Worm (Caenorhabditis elegans): ENCODE data around the gene hyl-1.

The hyl-1 gene

DNA sequence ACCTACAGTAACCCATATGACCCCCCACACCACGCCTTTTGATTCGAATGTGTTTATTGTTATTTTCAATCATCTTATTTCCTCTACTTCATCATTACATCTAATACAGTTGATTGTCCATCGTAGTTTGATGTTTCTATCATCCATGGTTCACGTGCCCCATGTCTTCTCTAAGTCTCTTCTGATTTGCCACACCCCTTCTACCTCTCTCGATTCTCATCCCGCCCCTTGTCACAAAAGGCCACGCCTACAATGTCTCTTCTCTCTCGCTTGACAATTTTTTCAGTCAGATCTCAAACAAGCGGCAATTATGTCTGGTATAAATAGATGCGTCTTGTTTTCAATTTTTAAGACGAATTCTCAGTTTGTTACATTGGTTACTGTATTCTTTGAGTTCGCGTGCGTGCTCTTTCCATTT lies 3.9 kb upstream of the hyl-1 start:
- TF ChIP-seq skn-1 (tag; optimal IDR thresholded peaks at IDR 0.05) = no peak
- peak; percentile 5 for TF ChIP-seq irx-1 (tag; optimal IDR thresholded peaks at IDR 0.05)
- TF ChIP-seq dpl-1 (GFP tag; optimal IDR thresholded peaks at IDR 0.05) = peak in 1 of 3 experiments; percentile 8
- no peak for TF ChIP-seq lin-39 (tag; optimal IDR thresholded peaks at IDR 0.05)
- TF ChIP-seq grh-1 (GFP tag; IDR thresholded peaks at IDR 0.05) = 0 out of 2 replicates have a peak, but pooled peaks have one; percentile 14
- no peak for TF ChIP-seq lin-13 (GFP tag; optimal IDR thresholded peaks at IDR 0.05)
- no peak for TF ChIP-seq unc-62 (GFP tag; optimal IDR thresholded peaks at IDR 0.05)
- no peak for TF ChIP-seq ets-5 (GFP tag; IDR thresholded peaks at IDR 0.05)
- peak in 1 of 2 experiments; percentile 74 for TF ChIP-seq lin-35 (GFP tag; optimal IDR thresholded peaks at IDR 0.05)
- peak; percentile 10 for TF ChIP-seq swsn-7 (tag; optimal IDR thresholded peaks at IDR 0.05)
- TF ChIP-seq xbp-1 (tag; optimal IDR thresholded peaks at IDR 0.05) = peak; percentile 8
- no peak for TF ChIP-seq egl-27 (tag; optimal IDR thresholded peaks at IDR 0.05)
- no peak for TF ChIP-seq ceh-82 (tag; optimal IDR thresholded peaks at IDR 0.05)
- TF ChIP-seq fkh-10 (GFP tag; optimal IDR thresholded peaks at IDR 0.05) = no peak
- no peak for TF ChIP-seq tlp-1 (tag; optimal IDR thresholded peaks at IDR 0.05)
- no peak for TF ChIP-seq Y116A8C.19 (tag; optimal IDR thresholded peaks at IDR 0.05; ENCODE audit: borderline replicate concordance)
- TF ChIP-seq lin-14 (GFP tag; optimal IDR thresholded peaks at IDR 0.05) = peak; percentile 77
- TF ChIP-seq hlh-17 (GFP tag; optimal IDR thresholded peaks at IDR 0.05; ENCODE audit: borderline replicate concordance) = no peak
- no peak for TF ChIP-seq hlh-4 (tag; optimal IDR thresholded peaks at IDR 0.05)
- no peak for TF ChIP-seq pax-3 (tag; optimal IDR thresholded peaks at IDR 0.05)
- no peak for TF ChIP-seq zip-4 (GFP tag; optimal IDR thresholded peaks at IDR 0.05)
- TF ChIP-seq efl-1 (optimal IDR thresholded peaks at IDR 0.05) = peak in 1 of 2 experiments; percentile 9
- no peak for TF ChIP-seq efl-1 (GFP tag; optimal IDR thresholded peaks at IDR 0.05 in 1 of 2)
- peak; percentile 71 for TF ChIP-seq snu-23 (GFP tag; optimal IDR thresholded peaks at IDR 0.05)
- no peak for TF ChIP-seq sox-4 (tag; optimal IDR thresholded peaks at IDR 0.05)
- no peak for TF ChIP-seq jun-1 (tag; optimal IDR thresholded peaks at IDR 0.05)
- TF ChIP-seq mep-1 (tag; optimal IDR thresholded peaks at IDR 0.05) = peak; percentile 30
- peak; percentile 94 for TF ChIP-seq nhr-85 (tag)
- TF ChIP-seq aha-1 (tag; optimal IDR thresholded peaks at IDR 0.05) = no peak
- TF ChIP-seq vab-15 (tag; optimal IDR thresholded peaks at IDR 0.05) = no peak
- no peak for TF ChIP-seq zag-1 (tag; optimal IDR thresholded peaks at IDR 0.05)
- TF ChIP-seq nhr-237 (tag; optimal IDR thresholded peaks at IDR 0.05) = no peak
- TF ChIP-seq ceh-63 (GFP tag; optimal IDR thresholded peaks at IDR 0.05) = no peak
- TF ChIP-seq fkh-4 (tag; optimal IDR thresholded peaks at IDR 0.05; ENCODE audit: borderline replicate concordance) = no peak
- no peak for TF ChIP-seq efl-3 (GFP tag; optimal IDR thresholded peaks at IDR 0.05)
- peak; percentile 59 for TF ChIP-seq nhr-90 (tag; optimal IDR thresholded peaks at IDR 0.05; ENCODE audit: poor library complexity)
- peak; percentile 5 for TF ChIP-seq lir-3 (tag; optimal IDR thresholded peaks at IDR 0.05; ENCODE audit: poor library complexity)
- peak; percentile 21 for TF ChIP-seq nhr-47 (tag; optimal IDR thresholded peaks at IDR 0.05)
- peak; percentile 31 for TF ChIP-seq C16A3.4 (tag; optimal IDR thresholded peaks at IDR 0.05)
- peak; percentile 92 for TF ChIP-seq nhr-71 (tag; optimal IDR thresholded peaks at IDR 0.05)
- peak; percentile 43 for TF ChIP-seq unc-130 (tag; optimal IDR thresholded peaks at IDR 0.05)
- peak; percentile 43 for TF ChIP-seq rnt-1 (tag; optimal IDR thresholded peaks at IDR 0.05)
- TF ChIP-seq nhr-12 (tag; optimal IDR thresholded peaks at IDR 0.05) = no peak
- peak; percentile 55 for TF ChIP-seq blmp-1 (tag; optimal IDR thresholded peaks at IDR 0.05)
- TF ChIP-seq F16B12.6 (tag; optimal IDR thresholded peaks at IDR 0.05) = no peak
- peak; percentile 66 for TF ChIP-seq tbx-2 (tag; optimal IDR thresholded peaks at IDR 0.05)
- no peak for TF ChIP-seq unc-86 (tag; optimal IDR thresholded peaks at IDR 0.05)
- TF ChIP-seq ces-1 (GFP tag; optimal IDR thresholded peaks at IDR 0.05) = no peak
- peak; percentile 18 for TF ChIP-seq ama-1 (optimal IDR thresholded peaks at IDR 0.05)
- no peak for TF ChIP-seq lin-15B (tag; optimal IDR thresholded peaks at IDR 0.05)
- TF ChIP-seq alr-1 (tag; optimal IDR thresholded peaks at IDR 0.05; ENCODE audit: borderline replicate concordance) = no peak
- TF ChIP-seq mef-2 (tag; optimal IDR thresholded peaks at IDR 0.05) = no peak
- no peak for TF ChIP-seq sup-37 (GFP tag; optimal IDR thresholded peaks at IDR 0.05)
- no peak for TF ChIP-seq ceh-90 (tag; optimal IDR thresholded peaks at IDR 0.05)
